Fruit fly (Drosophila melanogaster) whole organism, embryonic: ENCODE results near the gene CG31600.
A peak's percentile ranks its signal among the peaks of the same experiment; 100 is the strongest.

Experiments
- BtbVII ChIP-seq: fragments of 200-800 bp; sonication (Bioruptor generic); optimal IDR thresholded peaks from 3 replicates; lab custom pipeline; 2017; ENCODE audit warnings: missing biosample characterization, mild to moderate bottlenecking, missing genetic modification characterization
- CG10209 ChIP-seq: fragments of 200-800 bp; sonication (Bioruptor generic); optimal IDR thresholded peaks from 3 replicates; lab custom pipeline; 2017; ENCODE audit warnings: missing biosample characterization, mild to moderate bottlenecking, missing genetic modification characterization, missing genetic modification reagents
- CG12299 ChIP-seq: fragments of 200-800 bp; sonication (Bioruptor generic); optimal IDR thresholded peaks from 2 replicates; lab custom pipeline; 2018; ENCODE audit warnings: missing biosample characterization, mild to moderate bottlenecking, missing genetic modification characterization
- CG12744 ChIP-seq: fragments of 200-800 bp; sonication (Bioruptor generic); optimal IDR thresholded peaks from 2 replicates; lab custom pipeline; 2016; ENCODE audit warnings: missing biosample characterization, missing genetic modification characterization
- CG14441 ChIP-seq: fragments of 200-800 bp; sonication (Bioruptor generic); IDR thresholded peaks from 2 replicates; pipeline ENCODE4 v1.3.6; 2022; ENCODE audit warnings: missing biosample characterization, missing genetic modification characterization
- CG14860 ChIP-seq: fragments of 200-800 bp; sonication (Bioruptor generic); IDR thresholded peaks from 3 replicates; pipeline ENCODE4 v1.3.6; 2022; ENCODE audit warnings: missing biosample characterization, missing genetic modification characterization; ENCODE audit not compliant: partially characterized antibody
- CG1602 ChIP-seq: fragments of 200-800 bp; sonication (Bioruptor generic); optimal IDR thresholded peaks from 3 replicates; lab custom pipeline; 2016; ENCODE audit warnings: missing biosample characterization, missing genetic modification characterization
- CG16863 ChIP-seq: fragments of 200-800 bp; sonication (Bioruptor generic); optimal IDR thresholded peaks from 3 replicates; lab custom pipeline; 2016; ENCODE audit warnings: missing biosample characterization, missing genetic modification characterization
- CG2116 ChIP-seq: fragments of 200-800 bp; sonication (Bioruptor generic); optimal IDR thresholded peaks from 3 replicates; lab custom pipeline; 2018; ENCODE audit warnings: missing biosample characterization, mild to moderate bottlenecking, missing genetic modification characterization
- CG2678 ChIP-seq: fragments of 200-800 bp; sonication (Bioruptor generic); optimal IDR thresholded peaks from 3 replicates; lab custom pipeline; 2019; ENCODE audit warnings: missing biosample characterization, mild to moderate bottlenecking, missing genetic modification characterization, moderate library complexity
- CG3065 ChIP-seq: fragments of 200-800 bp; sonication (Bioruptor generic); optimal IDR thresholded peaks from 2 replicates; lab custom pipeline; 2016; ENCODE audit warnings: missing biosample characterization, missing genetic modification characterization
- CG32532 ChIP-seq: fragments of 200-800 bp; sonication (Bioruptor generic); IDR thresholded peaks from 2 replicates; pipeline ENCODE4 v1.3.6; 2022; ENCODE audit warnings: missing biosample characterization, missing genetic modification characterization
- CG32767 ChIP-seq: fragments of 200-800 bp; sonication (Bioruptor generic); IDR thresholded peaks from 2 replicates; pipeline ENCODE4 v1.3.6; 2022; ENCODE audit warnings: missing biosample characterization, missing genetic modification characterization
- CG3995 ChIP-seq: fragments of 200-800 bp; sonication (Bioruptor generic); optimal IDR thresholded peaks from 3 replicates; lab custom pipeline; 2016; ENCODE audit warnings: missing biosample characterization, missing genetic modification characterization
- CG8089 ChIP-seq: fragments of 200-800 bp; sonication (Bioruptor generic); optimal IDR thresholded peaks from 3 replicates; lab custom pipeline; 2016; ENCODE audit warnings: missing biosample characterization, missing genetic modification characterization
- Dref ChIP-seq: fragments of 200-800 bp; sonication (Bioruptor generic); IDR thresholded peaks from 2 replicates; pipeline ENCODE4 v1.3.6; 2022; ENCODE audit warnings: missing biosample characterization, missing genetic modification characterization
- Fer2 ChIP-seq: fragments of 200-800 bp; sonication (Bioruptor generic); optimal IDR thresholded peaks from 2 replicates; lab custom pipeline; 2018; ENCODE audit warnings: missing biosample characterization, mild to moderate bottlenecking, missing genetic modification characterization, moderate library complexity
- HLH3B ChIP-seq: fragments of 200-800 bp; sonication (Bioruptor generic); IDR thresholded peaks from 2 replicates; pipeline ENCODE4 v1.3.6; 2022; ENCODE audit warnings: missing biosample characterization, missing genetic modification characterization
- Mes4 ChIP-seq: fragments of 200-800 bp; sonication (Bioruptor generic); optimal IDR thresholded peaks from 2 replicates; lab custom pipeline; 2016; ENCODE audit warnings: missing biosample characterization, missing genetic modification characterization
- Nf-YB ChIP-seq: fragments of 200-800 bp; sonication (Bioruptor generic); optimal IDR thresholded peaks from 3 replicates; lab custom pipeline; 2019; ENCODE audit warnings: missing biosample characterization, mild to moderate bottlenecking, missing genetic modification characterization, moderate library complexity
- Opbp ChIP-seq: fragments of 200-800 bp; sonication (Bioruptor generic); IDR thresholded peaks from 3 replicates; pipeline ENCODE4 v1.3.6; 2022; ENCODE audit warnings: missing biosample characterization, missing genetic modification characterization; ENCODE audit not compliant: partially characterized antibody
- Ravus ChIP-seq: fragments of 200-800 bp; sonication (Bioruptor generic); IDR thresholded peaks from 2 replicates; pipeline ENCODE4 v1.3.6; 2022; ENCODE audit warnings: missing biosample characterization, missing genetic modification characterization
- Rfx ChIP-seq: fragments of 200-800 bp; sonication (Bioruptor generic); IDR thresholded peaks from 2 replicates; pipeline ENCODE4 v1.3.6; 2022; ENCODE audit warnings: missing biosample characterization, missing genetic modification characterization
- Six4 ChIP-seq: fragments of 200-800 bp; sonication (Bioruptor generic); optimal IDR thresholded peaks from 2 replicates; lab custom pipeline; 2016; ENCODE audit warnings: missing biosample characterization, missing genetic modification characterization
- Sox100B ChIP-seq: fragments of 200-800 bp; sonication (Bioruptor generic); optimal IDR thresholded peaks from 3 replicates; lab custom pipeline; 2018; ENCODE audit warnings: missing biosample characterization, mild to moderate bottlenecking, missing genetic modification characterization
- Sry-β ChIP-seq: fragments of 200-800 bp; sonication (Bioruptor generic); optimal IDR thresholded peaks from 2 replicates; lab custom pipeline; 2018; ENCODE audit warnings: missing biosample characterization, mild to moderate bottlenecking, missing genetic modification characterization, moderate library complexity
- Xbp1 ChIP-seq: fragments of 200-800 bp; sonication (Bioruptor generic); optimal IDR thresholded peaks from 3 replicates; lab custom pipeline; 2016; ENCODE audit warnings: missing biosample characterization, mild to moderate bottlenecking, missing genetic modification characterization
- bowl ChIP-seq: fragments of 200-800 bp; sonication (Bioruptor generic); IDR thresholded peaks from 2 replicates; pipeline ENCODE4 v1.3.6; 2022; ENCODE audit warnings: missing biosample characterization, missing genetic modification characterization
- btn ChIP-seq: fragments of 200-800 bp; sonication (Bioruptor generic); optimal IDR thresholded peaks from 2 replicates; lab custom pipeline; 2016; ENCODE audit warnings: missing biosample characterization, missing genetic modification characterization
- cg ChIP-seq: fragments of 200-800 bp; sonication (Bioruptor generic); optimal IDR thresholded peaks from 3 replicates; lab custom pipeline; 2019; ENCODE audit warnings: missing biosample characterization, mild to moderate bottlenecking, missing genetic modification characterization, moderate library complexity
- corto ChIP-seq: fragments of 200-800 bp; sonication (Bioruptor generic); optimal IDR thresholded peaks from 2 replicates; lab custom pipeline; 2016; ENCODE audit warnings: missing biosample characterization, mild to moderate bottlenecking, missing genetic modification characterization, moderate library complexity
- dati ChIP-seq: fragments of 200-800 bp; sonication (Bioruptor generic); IDR thresholded peaks from 2 replicates; pipeline ENCODE4 v1.3.6; 2022; ENCODE audit warnings: missing biosample characterization, missing genetic modification characterization
- ems ChIP-seq: fragments of 200-800 bp; sonication (Bioruptor generic); optimal IDR thresholded peaks from 3 replicates; lab custom pipeline; 2016; ENCODE audit warnings: missing biosample characterization, missing genetic modification characterization
- ewg ChIP-seq: fragments of 200-800 bp; sonication (Bioruptor generic); optimal IDR thresholded peaks from 3 replicates; lab custom pipeline; 2017; ENCODE audit warnings: mild to moderate bottlenecking, missing biosample characterization, missing genetic modification reagents, missing genetic modification characterization
- fu2 ChIP-seq: fragments of 200-800 bp; sonication (Bioruptor generic); optimal IDR thresholded peaks from 2 replicates; lab custom pipeline; 2016; ENCODE audit warnings: missing biosample characterization, missing genetic modification characterization
- gem ChIP-seq: fragments of 200-800 bp; sonication (Bioruptor generic); optimal IDR thresholded peaks from 2 replicates; lab custom pipeline; 2019; ENCODE audit warnings: missing biosample characterization, mild to moderate bottlenecking, missing genetic modification characterization, moderate library complexity
- hth ChIP-seq: fragments of >200 bp; optimal IDR thresholded peaks from 2 replicates; lab custom pipeline; 2017; ENCODE audit warnings: inconsistent platforms
- ind ChIP-seq: fragments of 200-800 bp; sonication (Bioruptor generic); optimal IDR thresholded peaks from 3 replicates; lab custom pipeline; 2016; ENCODE audit warnings: missing biosample characterization, missing genetic modification characterization
- inv ChIP-seq: fragments of 200-800 bp; sonication (Bioruptor generic); IDR thresholded peaks from 2 replicates; pipeline ENCODE4 v1.3.6; 2022; ENCODE audit warnings: missing biosample characterization, missing genetic modification characterization; ENCODE audit not compliant: partially characterized antibody
- luna ChIP-seq: fragments of 200-800 bp; sonication (Bioruptor generic); optimal IDR thresholded peaks from 2 replicates; lab custom pipeline; 2016; ENCODE audit warnings: missing biosample characterization, missing genetic modification characterization
- pb ChIP-seq: fragments of 200-800 bp; sonication (Bioruptor generic); optimal IDR thresholded peaks from 3 replicates; lab custom pipeline; 2016; ENCODE audit warnings: missing biosample characterization, missing genetic modification characterization
- prd ChIP-seq, 3 experiments: fragments of >200 bp in 2 of 3; fragments of 200-800 bp in 1 of 3; sonication (Bioruptor generic) in 1 of 3; optimal IDR thresholded peaks in 2 of 3; IDR thresholded peaks in 1 of 3; 2 replicates in 2 of 3; 3 replicates in 1 of 3; pipeline versions ENCODE4 v1.3.6 to Lab custom; 2017 to 2022; ENCODE audit warnings: missing biosample characterization in 1 of 3, missing genetic modification characterization in 1 of 3
- salm ChIP-seq: fragments of 200-800 bp; sonication (Bioruptor generic); optimal IDR thresholded peaks from 2 replicates; lab custom pipeline; 2018; ENCODE audit warnings: missing biosample characterization, mild to moderate bottlenecking, missing genetic modification characterization
- sens ChIP-seq: fragments of 200-800 bp; sonication (Bioruptor generic); peaks from one replicate; lab custom pipeline; 2016; ENCODE audit warnings: missing biosample characterization, missing genetic modification characterization
- sob ChIP-seq: fragments of 200-800 bp; sonication (Bioruptor generic); IDR thresholded peaks from 2 replicates; pipeline ENCODE4 v1.3.6; 2022; ENCODE audit warnings: missing biosample characterization, missing genetic modification characterization
- tx ChIP-seq: fragments of 200-800 bp; sonication (Bioruptor generic); optimal IDR thresholded peaks from 2 replicates; lab custom pipeline; 2016; ENCODE audit warnings: missing biosample characterization, missing genetic modification characterization

Gene CG31600

dm6 chr2L:21868712-21869280 lies 46.4 kb downstream of the CG31600 start (continued):
- no peak for TF ChIP-seq CG8089 (GFP tag; lab: Kevin White, UChicago)
- peak; percentile 56 for TF ChIP-seq hth
- peak; percentile 77 for TF ChIP-seq cg (GFP tag; lab: Kevin White, UChicago)
- peak; percentile 53 for TF ChIP-seq sens (GFP tag; lab: Kevin White, UChicago)
- TF ChIP-seq corto (GFP tag; lab: Kevin White, UChicago) = no peak
- no peak for TF ChIP-seq Xbp1 (GFP tag; lab: Kevin White, UChicago)
- no peak for TF ChIP-seq Opbp (GFP tag; lab: Robert Waterston, UW)
- no peak for TF ChIP-seq tx (GFP tag; lab: Kevin White, UChicago)
- TF ChIP-seq ems = no peak
- TF ChIP-seq CG3995 (GFP tag; lab: Kevin White, UChicago) = no peak
- no peak for TF ChIP-seq CG2678 (tag; lab: Kevin White, UChicago)
- TF ChIP-seq Nf-YB = peak; percentile 93

dm6 chr2L:21867040-21867981 lies 47.8 kb downstream of the CG31600 start:
- peak; percentile 94 for TF ChIP-seq sob (GFP tag; lab: Robert Waterston, UW)
- TF ChIP-seq Opbp (GFP tag; lab: Robert Waterston, UW) = no peak
- TF ChIP-seq Rfx (GFP tag; lab: Robert Waterston, UW) = peak; percentile 91
- peak; percentile 90 for TF ChIP-seq CG10209 (GFP tag; lab: Kevin White, UChicago)
- TF ChIP-seq Mes4 (GFP tag; lab: Kevin White, UChicago) = peak; percentile 91
- TF ChIP-seq bowl = peak; percentile 86
- TF ChIP-seq CG2116 = peak; percentile 34
- TF ChIP-seq Six4 (GFP tag; lab: Kevin White, UChicago) = peak; percentile 90
- TF ChIP-seq CG3065 (GFP tag; lab: Kevin White, UChicago) = peak; percentile 91
- TF ChIP-seq HLH3B (GFP tag; lab: Robert Waterston, UW) = peak; percentile 92
- no peak for TF ChIP-seq prd (optimal IDR thresholded peaks at IDR 0.05; lab: Kevin White, UChicago)
- peak; percentile 94 for TF ChIP-seq prd (GFP tag; IDR thresholded peaks at IDR 0.05; lab: Robert Waterston, UW)
- peak; percentile 93 for TF ChIP-seq CG16863 (GFP tag; lab: Kevin White, UChicago)
- peak; percentile 95 for TF ChIP-seq gem (tag; lab: Kevin White, UChicago)
- TF ChIP-seq Dref (GFP tag; lab: Robert Waterston, UW) = no peak
- no peak for TF ChIP-seq CG14860 (GFP tag; lab: Robert Waterston, UW)
- TF ChIP-seq fu2 = peak; percentile 85
- TF ChIP-seq CG12299 (tag; lab: Kevin White, UChicago) = peak; percentile 67
- peak; percentile 91 for TF ChIP-seq btn
- TF ChIP-seq pb (GFP tag; lab: Kevin White, UChicago) = peak; percentile 93
- TF ChIP-seq CG32532 (GFP tag; lab: Robert Waterston, UW) = peak; percentile 93
- TF ChIP-seq CG32767 = peak; percentile 81
- peak; percentile 58 for TF ChIP-seq Sry-β (GFP tag; lab: Kevin White, UChicago)
- peak; percentile 49 for TF ChIP-seq salm
- TF ChIP-seq dati (GFP tag; lab: Robert Waterston, UW) = peak; percentile 89
- TF ChIP-seq Fer2 (tag; lab: Kevin White, UChicago) = peak; percentile 44
- TF ChIP-seq Ravus = peak; percentile 58
- peak; percentile 96 for TF ChIP-seq ind (GFP tag; lab: Kevin White, UChicago)
- TF ChIP-seq CG12744 (GFP tag; lab: Kevin White, UChicago) = peak; percentile 77
- TF ChIP-seq Sox100B (GFP tag; lab: Kevin White, UChicago) = peak; percentile 89
- TF ChIP-seq BtbVII = peak; percentile 75
- TF ChIP-seq CG14441 (GFP tag; lab: Robert Waterston, UW) = peak; percentile 90
- peak; percentile 89 for TF ChIP-seq CG1602
- no peak for TF ChIP-seq inv (GFP tag; lab: Robert Waterston, UW)
- no peak for TF ChIP-seq luna (GFP tag; lab: Kevin White, UChicago)
- TF ChIP-seq ewg = peak; percentile 89
- peak; percentile 47 for TF ChIP-seq CG3995 (GFP tag; lab: Kevin White, UChicago)
